Worm (Caenorhabditis elegans) whole organism, young adult: Measurements from ENCODE around the gene pitr-3.

Experiments
- C06A6.2 ChIP-seq: fragments of 200-800 bp; sonication (Bioruptor generic); conservative IDR thresholded peaks from 2 replicates; pipeline ENCODE4 v1.3.6; 2022; ENCODE audit warnings: missing genetic modification characterization, missing compliant biosample characterization
- F33H1.4 ChIP-seq: fragments of 200-800 bp; sonication (Bioruptor generic); IDR thresholded peaks from 2 replicates; pipeline ENCODE4 v1.3.6; 2022; ENCODE audit warnings: missing genetic modification reagents, missing genetic modification characterization, missing compliant biosample characterization
- F49E8.2 ChIP-seq: sonication (generic microtip); optimal IDR thresholded peaks from 3 replicates; lab custom pipeline; 2017; ENCODE audit warnings: missing genetic modification characterization, mild to moderate bottlenecking, missing compliant biosample characterization, antibody characterized with exemption, moderate library complexity; ENCODE audit not compliant: insufficient read depth
- T07F8.4 ChIP-seq: sonication (generic microtip); optimal IDR thresholded peaks from 2 replicates; lab custom pipeline; 2016; ENCODE audit warnings: mild to moderate bottlenecking, missing genetic modification characterization, moderate library complexity, missing compliant biosample characterization
- Y67H2A.10 ChIP-seq: fragments of 200-800 bp; sonication (Bioruptor generic); conservative IDR thresholded peaks from 2 replicates; pipeline ENCODE4 v1.3.6; 2022; ENCODE audit warnings: missing genetic modification reagents, missing genetic modification characterization, missing compliant biosample characterization
- aptf-3 ChIP-seq: fragments of 200-800 bp; sonication (Bioruptor generic); IDR thresholded peaks from 2 replicates; pipeline ENCODE4 v1.3.6; 2022; ENCODE audit warnings: missing genetic modification characterization, missing compliant biosample characterization
- attf-6 ChIP-seq: fragments of 200-800 bp; sonication (Bioruptor generic); IDR thresholded peaks from 2 replicates; pipeline ENCODE4 v1.3.6; 2022; ENCODE audit warnings: missing genetic modification reagents, missing genetic modification characterization, missing compliant biosample characterization
- chd-7 ChIP-seq: sonication (generic microtip); optimal IDR thresholded peaks from 2 replicates; lab custom pipeline; 2016; ENCODE audit warnings: mild to moderate bottlenecking, missing genetic modification characterization, moderate library complexity, missing compliant biosample characterization
- dox-1 ChIP-seq: fragments of 200-800 bp; sonication (Bioruptor generic); IDR thresholded peaks from 2 replicates; pipeline ENCODE4 v1.3.6; 2022; ENCODE audit warnings: missing genetic modification reagents, missing genetic modification characterization, missing compliant biosample characterization
- dpl-1 ChIP-seq: fragments of 150-350 bp; optimal IDR thresholded peaks from 2 replicates; lab custom pipeline; 2014; ENCODE audit warnings: missing biosample characterization, missing genetic modification reagents, missing genetic modification characterization
- gei-17 ChIP-seq: fragments of 200-800 bp; sonication (Bioruptor generic); optimal IDR thresholded peaks from 2 replicates; lab custom pipeline; 2018; ENCODE audit warnings: mild to moderate bottlenecking, missing genetic modification characterization, missing compliant biosample characterization
- snpc-3.4 ChIP-seq: sonication (generic microtip); optimal IDR thresholded peaks from 2 replicates; lab custom pipeline; 2017; ENCODE audit warnings: missing genetic modification characterization, mild to moderate bottlenecking, missing compliant biosample characterization, antibody characterized with exemption, moderate library complexity, missing genotype, missing genetic modification reagents
- ztf-25 ChIP-seq: fragments of 200-800 bp; sonication (Bioruptor generic); IDR thresholded peaks from 2 replicates; pipeline ENCODE4 v1.3.6; 2022; ENCODE audit warnings: missing genetic modification reagents, missing genetic modification characterization, missing compliant biosample characterization

DNA sequence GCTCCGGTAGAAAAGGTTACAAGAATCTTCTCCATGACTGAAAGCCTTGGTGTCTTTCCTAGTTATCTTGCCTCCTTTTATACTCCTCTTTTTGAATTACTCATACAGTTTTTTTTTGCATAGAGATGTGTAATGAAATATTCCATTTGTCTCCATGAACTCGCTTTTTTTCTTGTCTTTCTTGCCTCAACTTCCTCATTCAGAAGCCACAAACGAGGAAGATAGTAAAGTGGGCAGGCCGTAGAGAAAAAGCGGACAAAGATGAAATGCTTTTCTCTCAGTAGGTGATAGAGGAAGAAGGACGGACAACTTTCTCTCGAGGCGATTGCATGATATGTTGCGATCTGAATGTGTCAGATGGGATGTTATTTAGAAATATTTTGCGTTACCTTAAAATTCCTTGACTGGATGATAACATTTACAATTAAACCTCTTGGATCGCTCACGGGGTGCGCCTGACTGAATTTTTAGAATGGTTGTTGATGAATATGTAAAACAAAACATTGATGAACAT is 21.8 kb upstream of the pitr-3 start, which contains the start of gene col-145:
- no peak for TF ChIP-seq ztf-25 (GFP tag; lab: Robert Waterston, UW)
- TF ChIP-seq aptf-3, result no peak
- TF ChIP-seq snpc-3.4 (tag; lab: Kevin White, UChicago), result no peak
- TF ChIP-seq gei-17 (GFP tag; lab: Kevin White, UChicago), result no peak
- no peak for TF ChIP-seq F49E8.2
- TF ChIP-seq T07F8.4 (tag; lab: Kevin White, UChicago), result no peak
- no peak for TF ChIP-seq attf-6
- no peak for TF ChIP-seq C06A6.2 (GFP tag; lab: Robert Waterston, UW)
- TF ChIP-seq F33H1.4 (GFP tag; lab: Robert Waterston, UW), result no peak
- no peak for TF ChIP-seq chd-7 (tag; lab: Kevin White, UChicago)
- no peak for TF ChIP-seq dpl-1 (GFP tag; lab: Kevin White, UChicago)
- no peak for TF ChIP-seq dox-1 (GFP tag; lab: Robert Waterston, UW)
- no peak for TF ChIP-seq Y67H2A.10 (GFP tag; lab: Robert Waterston, UW)
